Worm (Caenorhabditis elegans) whole organism, early embryonic: ENCODE measurements around the gene cest-31.

Experiments used
- B0310.2 ChIP-seq: sonication (generic microtip); optimal IDR thresholded peaks from 2 replicates; lab custom pipeline; 2016; ENCODE audit warnings: mild to moderate bottlenecking, missing genetic modification characterization, missing compliant biosample characterization
- F13C5.2 ChIP-seq: sonication (generic microtip); optimal IDR thresholded peaks from 2 replicates; lab custom pipeline; 2017; ENCODE audit warnings: mild to moderate bottlenecking, missing genetic modification characterization, inconsistent platforms, missing compliant biosample characterization
- ama-1 ChIP-seq: fragments of 150-350 bp; optimal IDR thresholded peaks from 2 replicates; lab custom pipeline; 2014
- ceh-13 ChIP-seq: fragments of 200-800 bp; sonication (Bioruptor generic); optimal IDR thresholded peaks from 2 replicates; lab custom pipeline; 2018; ENCODE audit warnings: mild to moderate bottlenecking, missing genetic modification characterization, missing compliant biosample characterization
- flt-1 ChIP-seq: fragments of 200-800 bp; sonication (Bioruptor generic); IDR thresholded peaks from 2 replicates; pipeline ENCODE4 v1.3.6; 2022; ENCODE audit warnings: missing genetic modification characterization, missing compliant biosample characterization
- hmbx-1 ChIP-seq: sonication (generic microtip); optimal IDR thresholded peaks from 2 replicates; lab custom pipeline; 2016; ENCODE audit warnings: mild to moderate bottlenecking, missing genetic modification characterization, missing compliant biosample characterization
- hnd-1 ChIP-seq: sonication (generic microtip); optimal IDR thresholded peaks from 2 replicates; lab custom pipeline; 2016; ENCODE audit warnings: missing genetic modification characterization, missing compliant biosample characterization
- pes-1 ChIP-seq: fragments of 200-800 bp; sonication (Bioruptor generic); IDR thresholded peaks from 2 replicates; pipeline ENCODE4 v1.3.6; 2022; ENCODE audit warnings: missing genetic modification reagents, missing genetic modification characterization, missing compliant biosample characterization
- scrt-1 ChIP-seq: fragments of 200-800 bp; sonication (Bioruptor generic); IDR thresholded peaks from 2 replicates; pipeline ENCODE4 v1.3.6; 2022; ENCODE audit warnings: missing genetic modification characterization, missing compliant biosample characterization
- sea-1 ChIP-seq: fragments of 200-800 bp; sonication (Bioruptor generic); conservative IDR thresholded peaks from 2 replicates; pipeline ENCODE4 v1.3.6; 2022; ENCODE audit warnings: missing genetic modification characterization, missing compliant biosample characterization
- tbx-11 ChIP-seq: fragments of 200-800 bp; sonication (Bioruptor generic); IDR thresholded peaks from 2 replicates; pipeline ENCODE4 v1.3.6; 2022; ENCODE audit warnings: missing genetic modification characterization, missing compliant biosample characterization

DNA sequence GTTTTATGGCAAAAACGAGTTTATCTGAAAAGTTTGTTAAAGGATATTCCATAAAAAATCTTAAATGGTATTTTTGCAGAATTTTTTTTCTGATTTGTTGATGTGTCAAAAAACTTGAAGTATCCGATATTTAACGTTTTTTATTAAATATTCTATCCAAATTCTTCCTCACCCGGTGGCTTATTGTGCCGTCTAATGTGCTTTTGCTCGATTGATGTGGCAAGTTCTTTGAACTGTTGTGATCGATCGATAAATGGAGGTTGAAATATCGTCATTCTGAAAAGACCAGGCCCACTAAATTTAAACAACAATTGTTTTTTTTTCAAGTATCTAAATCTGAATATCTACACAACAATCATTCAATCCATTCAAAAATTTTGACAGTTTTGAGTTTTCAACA, 18.9 kb upstream of the cest-31 start, which contains the start of gene syx-18:
- TF ChIP-seq hnd-1 (tag; lab: Kevin White, UChicago) (no peak), tbx-11 (GFP tag; lab: Robert Waterston, UW) (no peak), ama-1 (lab: Kevin White, UChicago) (no peak), flt-1 (GFP tag; lab: Robert Waterston, UW) (no peak), pes-1 (GFP tag; lab: Robert Waterston, UW) (no peak), ceh-13 (GFP tag; lab: Kevin White, UChicago) (no peak), F13C5.2 (no peak), hmbx-1 (tag; lab: Kevin White, UChicago) (no peak), B0310.2 (tag; lab: Kevin White, UChicago) (no peak), sea-1 (no peak), scrt-1 (GFP tag; lab: Robert Waterston, UW) (no peak)
